Fruit fly (Drosophila melanogaster): ENCODE data around the gene CG13658.

dm6 chr3R:25289589-25289988 is 2.3 kb downstream of the CG13658 start, which contains the start of gene CG11893:
- TF ChIP-seq CTCF (optimal IDR thresholded peaks at IDR 0.05), result no peak
- TF ChIP-seq CG8478 (optimal IDR thresholded peaks at IDR 0.05), result no peak

Data from S2 (cell line).